Worm (Caenorhabditis elegans) whole organism, L4 larva: ENCODE results near the gene T27E7.1.

Source experiments
- D1046.2 ChIP-seq: fragments of 200-800 bp; sonication (Bioruptor generic); IDR thresholded peaks from 2 replicates; pipeline ENCODE4 v1.3.6; 2022; ENCODE audit warnings: missing genetic modification characterization, missing compliant biosample characterization
- F10B5.3 ChIP-seq: sonication (generic microtip); optimal IDR thresholded peaks from 2 replicates; lab custom pipeline; 2016; ENCODE audit warnings: mild to moderate bottlenecking, missing genetic modification characterization, missing compliant biosample characterization
- F37D6.2 ChIP-seq: sonication (generic microtip); optimal IDR thresholded peaks from 2 replicates; lab custom pipeline; 2016; ENCODE audit warnings: mild to moderate bottlenecking, missing genetic modification characterization, missing compliant biosample characterization
- T20F7.1 ChIP-seq: fragments of 200-800 bp; sonication (Bioruptor generic); optimal IDR thresholded peaks from 2 replicates; lab custom pipeline; 2018; ENCODE audit warnings: mild to moderate bottlenecking, missing genetic modification characterization, missing compliant biosample characterization
- Y105C5A.15 ChIP-seq: fragments of 200-800 bp; sonication (Bioruptor generic); IDR thresholded peaks from 2 replicates; pipeline ENCODE4 v1.3.6; 2022; ENCODE audit warnings: missing genetic modification characterization, missing compliant biosample characterization
- Y48G9A.11 ChIP-seq: fragments of 200-800 bp; sonication (Bioruptor generic); IDR thresholded peaks from 2 replicates; pipeline ENCODE4 v1.3.6; 2022; ENCODE audit warnings: missing genetic modification reagents, missing genetic modification characterization, missing compliant biosample characterization
- ZK337.2 ChIP-seq: fragments of 200-800 bp; sonication (Bioruptor generic); IDR thresholded peaks from 2 replicates; pipeline ENCODE4 v1.3.6; 2022; ENCODE audit warnings: missing genetic modification reagents, missing genetic modification characterization, missing compliant biosample characterization
- ZK546.5 ChIP-seq, 2 experiments: sonication (generic microtip); optimal IDR thresholded peaks; 2 replicates each; lab custom pipeline; 2017; ENCODE audit warnings: missing biosample characterization in 2 of 2, missing genetic modification characterization in 2 of 2
- aly-2 ChIP-seq: sonication (generic microtip); optimal IDR thresholded peaks from 2 replicates; lab custom pipeline; 2018; ENCODE audit warnings: missing biosample characterization, missing genetic modification characterization
- ceh-28 ChIP-seq: fragments of 150-350 bp; optimal IDR thresholded peaks from 2 replicates; lab custom pipeline; 2014; ENCODE audit warnings: missing biosample characterization, missing genetic modification reagents, missing genetic modification characterization
- ceh-32 ChIP-seq: sonication (generic microtip); optimal IDR thresholded peaks from 2 replicates; lab custom pipeline; 2016; ENCODE audit warnings: mild to moderate bottlenecking, missing genetic modification characterization, missing compliant biosample characterization; ENCODE audit not compliant: poor library complexity
- ces-1 ChIP-seq: fragments of 150-350 bp; sonication (generic microtip); optimal IDR thresholded peaks from 4 replicates; lab custom pipeline; 2014; ENCODE audit warnings: missing biosample characterization, missing genetic modification reagents, missing genetic modification characterization
- daf-16 ChIP-seq, 3 experiments: sonication (generic microtip); optimal IDR thresholded peaks; 2 replicates each; lab custom pipeline; 2016 to 2017; ENCODE audit warnings: missing genetic modification characterization in 3 of 3, missing genetic modification reagents in 3 of 3, mild to moderate bottlenecking in 2 of 3, missing compliant biosample characterization in 2 of 3, missing biosample characterization in 1 of 3, moderate library complexity in 1 of 3
- dmd-6 ChIP-seq: fragments of 200-800 bp; sonication (Bioruptor generic); IDR thresholded peaks from 2 replicates; pipeline ENCODE4 v1.3.6; 2022; ENCODE audit warnings: missing genetic modification reagents, missing genetic modification characterization, missing compliant biosample characterization
- dmd-9 ChIP-seq: fragments of 200-800 bp; sonication (Bioruptor generic); IDR thresholded peaks from 2 replicates; pipeline ENCODE4 v1.3.6; 2022; ENCODE audit warnings: missing genetic modification reagents, missing genetic modification characterization, missing compliant biosample characterization
- dve-1 ChIP-seq: sonication (generic microtip); optimal IDR thresholded peaks from 2 replicates; lab custom pipeline; 2017; ENCODE audit warnings: antibody characterized with exemption, mild to moderate bottlenecking, missing genetic modification characterization, missing compliant biosample characterization; ENCODE audit not compliant: insufficient read depth
- hlh-30 ChIP-seq: sonication (generic microtip); optimal IDR thresholded peaks from 2 replicates; lab custom pipeline; 2017; ENCODE audit warnings: antibody characterized with exemption, mild to moderate bottlenecking, missing genetic modification characterization, missing compliant biosample characterization; ENCODE audit not compliant: insufficient read depth
- lim-7 ChIP-seq: fragments of 200-800 bp; sonication (Bioruptor generic); IDR thresholded peaks from 2 replicates; pipeline ENCODE4 v1.3.6; 2022; ENCODE audit warnings: missing genetic modification characterization, missing compliant biosample characterization
- lin-13 ChIP-seq: fragments of 150-350 bp; optimal IDR thresholded peaks from 2 replicates; lab custom pipeline; 2014; ENCODE audit warnings: missing biosample characterization, missing genetic modification reagents, missing genetic modification characterization
- lin-15B ChIP-seq: fragments of 150-350 bp; sonication (generic microtip); optimal IDR thresholded peaks from 3 replicates; lab custom pipeline; 2014; ENCODE audit warnings: missing biosample characterization, missing genetic modification characterization
- lir-3 ChIP-seq: sonication (generic microtip); optimal IDR thresholded peaks from 2 replicates; lab custom pipeline; 2016; ENCODE audit warnings: mild to moderate bottlenecking, missing genetic modification characterization, missing compliant biosample characterization
- madf-5 ChIP-seq, 2 experiments: fragments of 200-800 bp; sonication (Bioruptor generic); IDR thresholded peaks; 2 replicates each; pipeline ENCODE4 v1.3.6; 2022; ENCODE audit warnings: missing compliant biosample characterization in 2 of 2, missing genetic modification characterization in 2 of 2
- mdt-29 ChIP-seq: fragments of 200-800 bp; sonication (Bioruptor generic); IDR thresholded peaks from 2 replicates; pipeline ENCODE4 v1.3.6; 2022; ENCODE audit warnings: missing genetic modification reagents, missing genetic modification characterization, missing compliant biosample characterization
- mep-1 ChIP-seq: fragments of 150-350 bp; sonication (generic microtip); optimal IDR thresholded peaks from 3 replicates; lab custom pipeline; 2014; ENCODE audit warnings: missing biosample characterization, missing genetic modification characterization
- mxl-3 ChIP-seq: fragments of 200-800 bp; sonication (Bioruptor generic); optimal IDR thresholded peaks from 2 replicates; lab custom pipeline; 2018; ENCODE audit warnings: mild to moderate bottlenecking, missing genetic modification characterization, missing compliant biosample characterization
- nhr-102 ChIP-seq: sonication (generic microtip); optimal IDR thresholded peaks from 2 replicates; lab custom pipeline; 2016; ENCODE audit warnings: mild to moderate bottlenecking, missing genetic modification characterization, moderate library complexity, missing compliant biosample characterization
- nhr-11 ChIP-seq: fragments of 150-350 bp; optimal IDR thresholded peaks from 2 replicates; lab custom pipeline; 2014; ENCODE audit warnings: missing biosample characterization, missing genetic modification characterization
- nhr-237 ChIP-seq: sonication (generic microtip); optimal IDR thresholded peaks from 2 replicates; lab custom pipeline; 2017; ENCODE audit warnings: missing biosample characterization, missing genetic modification characterization
- nhr-28 ChIP-seq: fragments of 150-350 bp; optimal IDR thresholded peaks from 2 replicates; lab custom pipeline; 2014; ENCODE audit warnings: missing biosample characterization, missing genetic modification characterization
- nhr-41 ChIP-seq: fragments of 200-800 bp; sonication (Bioruptor generic); IDR thresholded peaks from 2 replicates; pipeline ENCODE4 v1.3.6; 2022; ENCODE audit warnings: missing genetic modification reagents, missing genetic modification characterization, missing compliant biosample characterization
- nhr-48 ChIP-seq: sonication (generic microtip); optimal IDR thresholded peaks from 2 replicates; lab custom pipeline; 2016; ENCODE audit warnings: mild to moderate bottlenecking, missing genetic modification characterization, missing compliant biosample characterization
- pha-4 ChIP-seq, 2 experiments: fragments of 150-350 bp in 1 of 2; fragments of 200-800 bp in 1 of 2; sonication (Bioruptor generic) in 1 of 2; IDR thresholded peaks in 1 of 2; optimal IDR thresholded peaks in 1 of 2; 2 replicates each; pipeline versions ENCODE4 v1.3.6 to Lab custom; 2014 to 2022; ENCODE audit warnings: missing genetic modification characterization in 2 of 2, missing genetic modification reagents in 2 of 2, missing biosample characterization in 1 of 2, missing compliant biosample characterization in 1 of 2
- php-3 ChIP-seq: fragments of 200-800 bp; sonication (Bioruptor generic); IDR thresholded peaks from 2 replicates; pipeline ENCODE4 v1.3.6; 2022; ENCODE audit warnings: missing genetic modification reagents, missing genetic modification characterization, missing compliant biosample characterization
- set-16 ChIP-seq: fragments of 200-800 bp; sonication (Bioruptor generic); IDR thresholded peaks from 2 replicates; pipeline ENCODE4 v1.3.6; 2022; ENCODE audit warnings: missing genetic modification reagents, missing genetic modification characterization, missing compliant biosample characterization
- skn-1 ChIP-seq: fragments of 150-350 bp; optimal IDR thresholded peaks from 2 replicates; lab custom pipeline; 2014; ENCODE audit warnings: missing biosample characterization, missing genetic modification characterization
- snpc-1.2 ChIP-seq: fragments of 200-800 bp; sonication (Bioruptor generic); IDR thresholded peaks from 2 replicates; pipeline ENCODE4 v1.3.6; 2022; ENCODE audit warnings: missing genetic modification reagents, missing genetic modification characterization, missing compliant biosample characterization
- spr-1 ChIP-seq: sonication (generic microtip); optimal IDR thresholded peaks from 2 replicates; lab custom pipeline; 2016; ENCODE audit warnings: mild to moderate bottlenecking, missing genetic modification characterization, missing compliant biosample characterization
- unc-130 ChIP-seq: sonication (generic microtip); optimal IDR thresholded peaks from 2 replicates; lab custom pipeline; 2016; ENCODE audit warnings: missing genetic modification reagents, missing genetic modification characterization, missing compliant biosample characterization
- vab-7 ChIP-seq: fragments of 200-800 bp; sonication (Bioruptor generic); IDR thresholded peaks from 2 replicates; pipeline ENCODE4 v1.3.6; 2022; ENCODE audit warnings: missing genetic modification reagents, missing genetic modification characterization, missing compliant biosample characterization
- zag-1 ChIP-seq: fragments of 150-350 bp; optimal IDR thresholded peaks from 2 replicates; lab custom pipeline; 2014; ENCODE audit warnings: missing biosample characterization, missing genetic modification characterization
- ztf-11 ChIP-seq: fragments of 150-350 bp; optimal IDR thresholded peaks from 2 replicates; lab custom pipeline; 2014; ENCODE audit warnings: missing biosample characterization, missing genetic modification characterization

T27E7.1 gene

DNA sequence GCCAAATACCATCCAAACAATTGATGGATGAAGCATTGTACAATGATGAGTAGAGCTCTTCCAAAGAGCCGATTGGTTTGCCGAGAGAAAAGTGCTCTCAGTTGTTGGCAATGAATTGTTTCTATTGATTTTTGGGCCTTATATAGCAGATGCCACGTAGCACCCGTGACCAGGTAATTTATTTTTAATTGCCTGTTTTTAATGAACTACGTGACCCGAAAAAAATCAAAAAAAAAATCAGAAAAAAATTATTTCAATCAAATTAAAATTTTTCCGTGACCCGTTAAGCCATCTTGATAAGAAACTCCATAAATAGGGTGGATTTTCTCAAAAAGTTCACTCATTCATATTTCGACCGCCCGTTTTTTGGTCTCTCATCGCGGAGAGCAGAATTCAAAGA lies at the start of gene T27E7.1, which contains the start of gene Y57G11A.2:
TSS of gene T27E7.1 (plus strand) at position 337 of the 400 bp plus-strand sequence.
TSS of gene Y57G11A.2 (minus strand) at position 101 of the 400 bp plus-strand sequence.
- TF ChIP-seq mdt-29, result no peak
- TF ChIP-seq mxl-3, result no peak
- TF ChIP-seq F37D6.2 (tag; lab: Kevin White, UChicago), result no peak
- TF ChIP-seq aly-2, result no peak
- TF ChIP-seq mep-1 (tag; lab: Kevin White, UChicago), result no peak
- no peak for TF ChIP-seq unc-130 (GFP tag; lab: Kevin White, UChicago)
- no peak for TF ChIP-seq zag-1 (tag; lab: Kevin White, UChicago)
- TF ChIP-seq lin-13 (GFP tag; lab: Kevin White, UChicago), result no peak

DNA sequence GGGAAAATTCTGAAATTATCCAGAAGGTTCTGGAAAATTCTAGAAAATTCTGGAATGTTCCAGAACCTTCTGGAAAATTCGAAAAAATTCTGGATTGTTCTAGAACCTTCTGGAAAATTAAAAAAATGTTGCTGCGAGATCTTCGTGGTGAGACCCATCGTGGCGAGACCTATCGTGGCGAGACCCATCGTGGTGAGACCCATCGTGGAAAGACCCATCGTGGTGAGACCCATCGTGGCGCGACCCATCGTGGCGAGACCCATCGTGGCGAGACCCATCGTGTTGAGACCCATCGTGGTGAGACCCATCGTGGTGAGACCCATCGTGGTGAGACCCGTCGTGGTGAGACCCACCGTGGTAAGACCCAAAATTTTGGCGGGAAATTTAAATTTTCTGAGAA lies 42.9 kb upstream of the T27E7.1 start:
- TF ChIP-seq snpc-1.2 (GFP tag; lab: Robert Waterston, UW), result peak; percentile 74
- peak; percentile 63 for TF ChIP-seq set-16

DNA sequence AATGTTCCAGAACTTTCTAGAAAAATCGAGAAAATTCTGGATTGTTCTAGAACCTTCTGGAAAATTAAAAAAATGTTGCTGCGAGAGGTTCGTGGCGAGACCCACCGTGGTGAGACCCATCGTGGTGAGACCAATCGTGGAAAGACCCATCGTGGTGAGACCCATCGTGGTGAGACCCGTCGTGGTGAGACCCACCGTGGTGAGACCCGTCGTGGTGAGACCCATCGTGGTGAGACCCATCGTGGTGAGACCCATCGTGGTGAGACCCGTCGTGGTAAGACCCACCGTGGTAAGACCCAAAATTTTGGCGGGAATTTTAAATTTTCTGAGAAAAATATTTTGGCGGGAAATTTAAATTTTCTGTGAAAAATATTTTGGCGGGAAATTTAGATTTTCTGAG lies 41.0 kb upstream of the T27E7.1 start:
- TF ChIP-seq D1046.2, result 0 out of 2 replicates have a peak, but pooled peaks have one; percentile 57
- TF ChIP-seq set-16, result peak; percentile 72
- TF ChIP-seq snpc-1.2 (GFP tag; lab: Robert Waterston, UW), result peak; percentile 77
- TF ChIP-seq vab-7 (GFP tag; lab: Robert Waterston, UW), result peak; percentile 43; the same call in 1 of the 2 replicates
- 0 out of 4 replicates have a peak, but pooled peaks of 1 of the 2 experiments have one; percentile 15 for TF ChIP-seq madf-5 (GFP tag; IDR thresholded peaks at IDR 0.05; lab: Robert Waterston, UW)

DNA sequence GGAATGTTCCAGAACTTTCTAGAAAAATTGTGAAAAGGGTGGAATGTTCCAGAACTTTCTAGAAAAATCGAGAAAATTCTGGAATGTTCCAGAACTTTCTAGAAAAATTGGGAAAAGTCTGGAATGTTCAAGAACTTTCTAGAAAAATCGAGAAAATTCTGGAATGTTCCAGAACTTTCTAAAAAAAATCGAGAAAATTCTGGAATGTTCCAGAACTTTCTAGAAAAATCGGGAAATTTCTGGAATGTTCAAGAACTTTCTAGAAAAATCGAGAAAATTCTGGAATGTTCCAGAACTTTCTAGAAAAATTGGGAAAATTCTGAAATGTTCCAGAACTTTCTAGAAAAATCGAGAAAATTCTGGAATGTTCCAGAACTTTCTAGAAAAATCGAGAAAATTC lies 39.0 kb upstream of the T27E7.1 start:
- TF ChIP-seq snpc-1.2 (GFP tag; lab: Robert Waterston, UW), result peak; percentile 57; the same call in 1 of the 2 replicates

DNA sequence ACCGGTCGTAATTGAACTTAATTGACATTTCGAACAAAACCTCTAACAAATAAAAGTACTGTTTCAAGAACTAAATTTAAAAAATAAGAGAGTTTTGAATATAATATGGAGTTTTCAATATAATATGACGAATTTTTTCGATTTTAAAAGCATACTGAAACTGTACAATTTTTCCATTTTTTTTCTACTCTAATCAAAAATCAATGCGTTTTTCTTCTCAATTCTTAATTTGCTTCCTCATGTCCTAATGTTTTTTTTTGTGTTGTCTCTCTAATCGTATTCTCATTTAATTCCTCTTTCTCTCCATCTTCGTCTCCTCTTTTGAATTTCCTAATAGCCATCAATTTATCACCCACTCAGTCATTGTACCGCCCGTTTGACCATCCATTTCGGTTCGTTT lies 37.6 kb upstream of the T27E7.1 start, which contains the start of gene Y57G11A.4:
TSS of gene Y57G11A.4 (plus strand) at position 301 of the 400 bp plus-strand sequence.
- TF ChIP-seq dmd-6, result no peak
- peak; percentile 42 for TF ChIP-seq nhr-28
- no peak for TF ChIP-seq lin-15B (tag; lab: Kevin White, UChicago)
- no peak for TF ChIP-seq ces-1 (GFP tag; lab: Kevin White, UChicago)
- no peak for TF ChIP-seq F10B5.3 (tag; lab: Kevin White, UChicago)
- TF ChIP-seq ZK546.5 (tag; optimal IDR thresholded peaks at IDR 0.05; lab: Kevin White, UChicago), result no peak
- TF ChIP-seq php-3 (GFP tag; lab: Robert Waterston, UW), result no peak
- no peak for TF ChIP-seq ceh-28
- no peak for TF ChIP-seq Y105C5A.15 (GFP tag; lab: Robert Waterston, UW)

DNA sequence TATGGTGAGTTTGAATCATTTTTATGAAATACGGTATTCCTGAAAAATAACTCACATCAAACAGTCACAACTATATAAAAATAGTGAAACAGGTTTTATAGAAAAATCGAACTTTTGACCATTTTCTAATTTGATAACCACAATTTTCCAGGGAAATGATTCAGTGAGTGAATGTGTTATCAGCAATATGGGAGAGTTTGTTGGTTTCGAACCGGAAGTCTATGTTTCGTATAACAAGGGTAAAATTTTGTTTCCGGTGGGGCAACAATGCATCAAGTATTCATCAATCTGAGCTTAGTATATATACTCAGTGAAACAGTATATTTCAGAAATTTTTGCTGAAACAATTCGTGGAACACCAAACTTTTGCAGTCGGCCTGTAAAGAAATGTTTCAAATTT lies 36.1 kb upstream of the T27E7.1 start:
- TF ChIP-seq ztf-11 (tag; lab: Kevin White, UChicago) (no peak), ceh-32 (tag; lab: Kevin White, UChicago) (no peak), ZK337.2 (GFP tag; lab: Robert Waterston, UW) (no peak), nhr-11 (tag; lab: Kevin White, UChicago) (no peak), nhr-102 (no peak), mxl-3 (no peak), nhr-41 (GFP tag; lab: Robert Waterston, UW) (no peak), dmd-9 (no peak), Y48G9A.11 (GFP tag; lab: Robert Waterston, UW) (no peak), lir-3 (tag; lab: Kevin White, UChicago) (no peak), nhr-48 (tag; lab: Kevin White, UChicago) (no peak), spr-1 (no peak), dmd-6 (peak; percentile 23; the same call in 1 of the 2 replicates), daf-16 (GFP tag; optimal IDR thresholded peaks at IDR 0.05; lab: Kevin White, UChicago) (no peak), daf-16 (tag; optimal IDR thresholded peaks at IDR 0.05; lab: Kevin White, UChicago) (peak; percentile 41), hlh-30 (tag; lab: Kevin White, UChicago) (no peak), T20F7.1 (no peak), Y105C5A.15 (GFP tag; lab: Robert Waterston, UW) (no peak), dve-1 (tag; lab: Kevin White, UChicago) (peak; percentile 2), skn-1 (tag; lab: Kevin White, UChicago) (no peak), nhr-237 (no peak), lim-7 (GFP tag; lab: Robert Waterston, UW) (no peak), pha-4 (GFP tag; IDR thresholded peaks at IDR 0.05; lab: Robert Waterston, UW) (no peak), pha-4 (tag; optimal IDR thresholded peaks at IDR 0.05; lab: Kevin White, UChicago) (no peak)
